Fruit fly (Drosophila melanogaster) S2 (cell line): Measurements from ENCODE around the gene inaF-C.

Source experiments
- CG8478 ChIP-seq: fragments of >200 bp; optimal IDR thresholded peaks from 2 replicates; lab custom pipeline; 2018
- CTCF ChIP-seq, 2 experiments: fragments of >200 bp; optimal IDR thresholded peaks; 2 replicates each; lab custom pipeline; 2018

Gene inaF-C

dm6 chrX:11716731-11717326, 14.7 kb downstream of the inaF-C start, which contains the start of gene prtp:
prtp (plus strand) TSS chrX:11716756.
- TF ChIP-seq CG8478 (no peak), CTCF (optimal IDR thresholded peaks at IDR 0.05; lab: Kevin White, UChicago) (no peak)

- TF ChIP-seq CG8478: no peak
- no peak for TF ChIP-seq CTCF (optimal IDR thresholded peaks at IDR 0.05; lab: Kevin White, UChicago)
Observed at dm6 chrX:11715937-11716730, 15.4 kb downstream of the inaF-C start.

dm6 chrX:11715263-11715659, 16.3 kb downstream of the inaF-C start, which contains the start of gene Amun:
Amun (minus strand) TSS chrX:11715565.
- TF ChIP-seq CG8478: no peak
- no peak for TF ChIP-seq CTCF (optimal IDR thresholded peaks at IDR 0.05; lab: Kevin White, UChicago)

dm6 chrX:11714529-11715262, 16.9 kb downstream of the inaF-C start:
- TF ChIP-seq CG8478 (no peak), CTCF (optimal IDR thresholded peaks at IDR 0.05; lab: Kevin White, UChicago) (peak; percentile 48 to 63)

- TF ChIP-seq CTCF (optimal IDR thresholded peaks at IDR 0.05; lab: Kevin White, UChicago) (no peak), CG8478 (no peak)
Observed at dm6 chrX:11713808-11714528, 17.6 kb downstream of the inaF-C start.

- TF ChIP-seq CTCF (optimal IDR thresholded peaks at IDR 0.05; lab: Kevin White, UChicago) (peak in 1 of 2 experiments; percentile 43), CG8478 (no peak)
Observed at dm6 chrX:11709799-11710720, 21.5 kb downstream of the inaF-C start, which contains the start of gene FucT6. FucT6 (minus strand) TSS chrX:11709951.

- TF ChIP-seq CTCF (optimal IDR thresholded peaks at IDR 0.05; lab: Kevin White, UChicago): no peak
Observed at dm6 chrX:11704929-11705612, 26.5 kb downstream of the inaF-C start, which contains the start of gene CG2444. CG2444 (minus strand) TSS chrX:11705300.

dm6 chrX:11700765-11701164, 30.8 kb downstream of the inaF-C start:
- TF ChIP-seq CG8478 (no peak), CTCF (optimal IDR thresholded peaks at IDR 0.05; lab: Kevin White, UChicago) (no peak)

- TF ChIP-seq CTCF (optimal IDR thresholded peaks at IDR 0.05; lab: Kevin White, UChicago) (no peak), CG8478 (no peak)
Observed at dm6 chrX:11695883-11696211, 35.7 kb downstream of the inaF-C start.

- TF ChIP-seq CG8478 (no peak), CTCF (optimal IDR thresholded peaks at IDR 0.05; lab: Kevin White, UChicago) (peak; percentile 64 to 78)
Observed at dm6 chrX:11694959-11695882, 36.3 kb downstream of the inaF-C start, which contains the start of gene PhKgamma. PhKgamma (plus strand) TSS chrX:11695137.

dm6 chrX:11689669-11690068, 41.9 kb downstream of the inaF-C start:
- TF ChIP-seq CG8478: no peak
- no peak for TF ChIP-seq CTCF (optimal IDR thresholded peaks at IDR 0.05; lab: Kevin White, UChicago)

- TF ChIP-seq CTCF (optimal IDR thresholded peaks at IDR 0.05; lab: Kevin White, UChicago) (no peak), CG8478 (no peak)
Observed at dm6 chrX:11687666-11688492, 43.7 kb downstream of the inaF-C start.
